Fruit fly (Drosophila melanogaster): ENCODE results near the gene CG4496.

dm6 chr2L:7174351-7174750, 15.5 kb downstream of the CG4496 start:
- TF ChIP-seq Drgx (GFP tag; IDR thresholded peaks at IDR 0.05), result no peak
- no peak for TF ChIP-seq al (GFP tag; IDR thresholded peaks at IDR 0.05)
- no peak for TF ChIP-seq CG16813 (GFP tag; IDR thresholded peaks at IDR 0.05; ENCODE audit: partially characterized antibody)
- TF ChIP-seq CG15514 (GFP tag; optimal IDR thresholded peaks at IDR 0.05), result no peak

All from whole organism, embryonic.